Fruit fly (Drosophila melanogaster) whole organism, embryonic: ENCODE measurements around the gene sphe.
A peak's percentile ranks its signal among the peaks of the same experiment; 100 is the strongest.

ENCODE experiments used
- CG1792 ChIP-seq: fragments of 200-800 bp; sonication (Bioruptor generic); optimal IDR thresholded peaks from 2 replicates; lab custom pipeline; 2016; ENCODE audit warnings: missing biosample characterization, missing genetic modification characterization
- Ets97D ChIP-seq: fragments of 200-800 bp; sonication (Bioruptor generic); optimal IDR thresholded peaks from 3 replicates; lab custom pipeline; 2016; ENCODE audit warnings: missing biosample characterization, missing genetic modification characterization
- Nf-YA ChIP-seq: fragments of 200-800 bp; sonication (Bioruptor generic); IDR thresholded peaks from 2 replicates; pipeline ENCODE4 v1.3.6; 2022; ENCODE audit warnings: missing biosample characterization, missing genetic modification characterization
- ken ChIP-seq: fragments of 200-800 bp; sonication (Bioruptor generic); IDR thresholded peaks from 3 replicates; pipeline ENCODE4 v1.3.6; 2022; ENCODE audit warnings: missing biosample characterization, missing genetic modification characterization
- nom ChIP-seq: fragments of 200-800 bp; sonication (Bioruptor generic); optimal IDR thresholded peaks from 2 replicates; lab custom pipeline; 2017; ENCODE audit warnings: missing biosample characterization, missing genetic modification characterization, mild to moderate bottlenecking, moderate library complexity, missing genetic modification reagents

DNA sequence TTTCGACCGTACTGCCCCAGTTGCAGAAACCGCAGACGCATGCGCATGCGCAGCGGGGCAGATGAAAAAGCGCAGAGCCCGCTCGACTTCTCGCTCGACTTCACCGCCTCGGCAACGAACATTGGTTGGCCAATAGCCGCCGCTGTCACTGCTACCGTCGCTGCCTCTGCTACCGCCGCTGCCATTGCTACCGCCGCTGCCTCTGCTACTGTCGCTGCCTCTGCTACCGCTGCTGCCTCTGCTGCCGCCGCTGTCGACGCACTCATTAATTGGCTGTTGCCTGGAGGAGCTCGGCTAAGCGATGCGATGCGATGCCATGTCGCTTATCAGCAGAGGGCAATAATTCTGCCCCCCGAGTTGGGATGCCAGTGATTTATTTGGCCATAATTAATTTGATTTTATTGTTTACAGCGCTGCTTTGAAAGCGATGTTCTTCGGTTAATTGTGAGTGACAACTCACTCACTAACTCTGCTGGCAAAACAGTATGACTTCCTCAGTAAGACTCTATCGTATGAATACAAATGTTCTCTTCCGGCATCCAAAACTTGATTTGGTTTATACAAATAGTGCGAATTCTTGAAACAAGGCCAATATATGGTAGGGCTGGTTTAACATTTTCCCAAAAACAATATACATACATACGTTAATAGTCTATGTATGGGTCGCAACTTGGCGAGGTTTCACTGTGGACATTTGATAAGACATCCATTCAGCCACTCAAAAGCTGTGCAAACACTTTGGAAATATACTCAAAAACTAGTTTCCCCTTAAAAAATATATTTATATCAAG is 30.9 kb downstream of the sphe start:
- TF ChIP-seq ken (0 out of 3 replicates have a peak, but pooled peaks have one; percentile 10), Ets97D (no peak), CG1792 (GFP tag; lab: Kevin White, UChicago) (no peak), Nf-YA (GFP tag; lab: Robert Waterston, UW) (no peak), nom (GFP tag; lab: Kevin White, UChicago) (no peak)
